Fruit fly (Drosophila melanogaster) whole organism, embryonic: ENCODE data around the gene CG15186.

Experiments used
- Awh ChIP-seq: fragments of 200-800 bp; sonication (Bioruptor generic); IDR thresholded peaks from 2 replicates; pipeline ENCODE4, ENCODE4 v1.3.6; 2022; ENCODE audit warnings: missing biosample characterization, missing genetic modification characterization
- Bdp1 ChIP-seq: fragments of 200-800 bp; sonication (Bioruptor generic); optimal IDR thresholded peaks from 3 replicates; lab custom pipeline; 2016; ENCODE audit warnings: missing biosample characterization, missing genetic modification characterization
- CG1024 ChIP-seq: fragments of 200-800 bp; sonication (Bioruptor generic); IDR thresholded peaks from 2 replicates; pipeline ENCODE4 v1.3.6; 2022; ENCODE audit warnings: missing biosample characterization, missing genetic modification characterization
- CG10959 ChIP-seq: fragments of 200-800 bp; sonication (Bioruptor generic); IDR thresholded peaks from 2 replicates; pipeline ENCODE4 v1.3.6; 2022; ENCODE audit warnings: missing biosample characterization, missing genetic modification characterization
- CG13287 ChIP-seq: fragments of 200-800 bp; sonication (Bioruptor generic); IDR thresholded peaks from 2 replicates; pipeline ENCODE4 v1.3.6; 2022; ENCODE audit warnings: missing biosample characterization, missing genetic modification characterization; ENCODE audit not compliant: partially characterized antibody
- CG13296 ChIP-seq: fragments of 200-800 bp; sonication (Bioruptor generic); optimal IDR thresholded peaks from 3 replicates; lab custom pipeline; 2018; ENCODE audit warnings: missing biosample characterization, mild to moderate bottlenecking, missing genetic modification characterization
- CG18476 ChIP-seq: fragments of 200-800 bp; sonication (Bioruptor generic); optimal IDR thresholded peaks from 2 replicates; lab custom pipeline; 2016; ENCODE audit warnings: missing biosample characterization, mild to moderate bottlenecking, missing genetic modification characterization
- CG3163 ChIP-seq: fragments of 200-800 bp; sonication (Bioruptor generic); optimal IDR thresholded peaks from 3 replicates; lab custom pipeline; 2016; ENCODE audit warnings: missing biosample characterization, missing genetic modification characterization
- CG4707 ChIP-seq: fragments of 200-800 bp; sonication (Bioruptor generic); optimal IDR thresholded peaks from 2 replicates; lab custom pipeline; 2018; ENCODE audit warnings: missing biosample characterization, mild to moderate bottlenecking, missing genetic modification characterization, moderate library complexity
- CG5180 ChIP-seq: fragments of 200-800 bp; sonication (Bioruptor generic); optimal IDR thresholded peaks from 3 replicates; lab custom pipeline; 2017; ENCODE audit warnings: missing biosample characterization, missing genetic modification characterization, mild to moderate bottlenecking, moderate library complexity, missing genetic modification reagents
- CG6175 ChIP-seq: fragments of 200-800 bp; sonication (Bioruptor generic); IDR thresholded peaks from 3 replicates; pipeline ENCODE4 v1.3.6; 2022; ENCODE audit warnings: missing biosample characterization, missing genetic modification characterization
- CG7271 ChIP-seq: fragments of 200-800 bp; sonication (Bioruptor generic); optimal IDR thresholded peaks from 2 replicates; lab custom pipeline; 2018; ENCODE audit warnings: missing biosample characterization, mild to moderate bottlenecking, missing genetic modification characterization, moderate library complexity
- CG7556 ChIP-seq: fragments of 200-800 bp; sonication (Bioruptor generic); optimal IDR thresholded peaks from 2 replicates; lab custom pipeline; 2017; ENCODE audit warnings: missing biosample characterization, mild to moderate bottlenecking, missing genetic modification characterization
- CG7928 ChIP-seq: fragments of 200-800 bp; sonication (Bioruptor generic); optimal IDR thresholded peaks from 2 replicates; lab custom pipeline; 2017; ENCODE audit warnings: missing biosample characterization, mild to moderate bottlenecking, missing genetic modification characterization
- CG8388 ChIP-seq: fragments of 200-800 bp; sonication (Bioruptor generic); optimal IDR thresholded peaks from 2 replicates; lab custom pipeline; 2019; ENCODE audit warnings: missing biosample characterization, mild to moderate bottlenecking, missing genetic modification characterization, moderate library complexity
- CG9609 ChIP-seq: fragments of 200-800 bp; sonication (Bioruptor generic); optimal IDR thresholded peaks from 3 replicates; lab custom pipeline; 2016; ENCODE audit warnings: missing biosample characterization, missing genetic modification characterization
- CG9727 ChIP-seq: fragments of 200-800 bp; sonication (Bioruptor generic); optimal IDR thresholded peaks from 3 replicates; lab custom pipeline; 2017; ENCODE audit warnings: missing biosample characterization, mild to moderate bottlenecking, missing genetic modification characterization
- CG9797 ChIP-seq: fragments of 200-800 bp; sonication (Bioruptor generic); optimal IDR thresholded peaks from 3 replicates; lab custom pipeline; 2018; ENCODE audit warnings: missing biosample characterization, mild to moderate bottlenecking, missing genetic modification characterization
- D ChIP-seq, 2 experiments: fragments of 200-800 bp in 1 of 2; fragments of >200 bp in 1 of 2; sonication (Bioruptor generic) in 1 of 2; optimal IDR thresholded peaks; 2 replicates in 1 of 2; 3 replicates in 1 of 2; lab custom pipeline; 2017; ENCODE audit warnings: mild to moderate bottlenecking in 1 of 2, missing biosample characterization in 1 of 2, missing genetic modification characterization in 1 of 2, missing genetic modification reagents in 1 of 2
- Deaf1 ChIP-seq: fragments of 200-800 bp; optimal IDR thresholded peaks from 3 replicates; lab custom pipeline; 2019; ENCODE audit warnings: missing biosample characterization, mild to moderate bottlenecking, missing genetic modification characterization, moderate library complexity
- Doc3 ChIP-seq: fragments of 200-800 bp; sonication (Bioruptor generic); IDR thresholded peaks from 3 replicates; pipeline ENCODE4 v1.3.6; 2022; ENCODE audit warnings: missing biosample characterization, missing genetic modification characterization; ENCODE audit not compliant: partially characterized antibody
- GATAe ChIP-seq: fragments of 200-800 bp; sonication (Bioruptor generic); conservative IDR thresholded peaks from 2 replicates; pipeline ENCODE4 v1.3.6; 2022; ENCODE audit warnings: missing biosample characterization, missing genetic modification characterization
- HmgD ChIP-seq: fragments of 200-800 bp; sonication (Bioruptor generic); optimal IDR thresholded peaks from 3 replicates; lab custom pipeline; 2016; ENCODE audit warnings: missing biosample characterization, missing genetic modification characterization
- Hr39 ChIP-seq: fragments of >200 bp; optimal IDR thresholded peaks from 2 replicates; lab custom pipeline; 2017
- Hr78 ChIP-seq, 2 experiments: fragments of 200-800 bp in 1 of 2; fragments of >200 bp in 1 of 2; sonication (Bioruptor generic) in 1 of 2; optimal IDR thresholded peaks; 2 replicates each; lab custom pipeline; 2017 to 2019; ENCODE audit warnings: missing biosample characterization in 2 of 2, missing genetic modification characterization in 2 of 2, mild to moderate bottlenecking in 1 of 2, moderate library complexity in 1 of 2
- Jarid2 ChIP-seq: fragments of 200-800 bp; sonication (Bioruptor generic); optimal IDR thresholded peaks from 3 replicates; lab custom pipeline; 2017; ENCODE audit warnings: mild to moderate bottlenecking, missing biosample characterization, missing genetic modification reagents, missing genetic modification characterization
- Mrtf ChIP-seq: fragments of 200-800 bp; sonication (Bioruptor generic); IDR thresholded peaks from 3 replicates; pipeline ENCODE4 v1.3.6; 2022; ENCODE audit warnings: missing biosample characterization, missing genetic modification characterization
- NC2α ChIP-seq: fragments of 200-800 bp; sonication (Bioruptor generic); optimal IDR thresholded peaks from 2 replicates; lab custom pipeline; 2016; ENCODE audit warnings: missing biosample characterization, missing genetic modification characterization
- Tbp ChIP-seq: fragments of >200 bp; optimal IDR thresholded peaks from 2 replicates; lab custom pipeline; 2018; ENCODE audit warnings: missing biosample characterization, missing genetic modification characterization
- YL-1 ChIP-seq: fragments of 200-800 bp; sonication (Bioruptor generic); optimal IDR thresholded peaks from 3 replicates; lab custom pipeline; 2017; ENCODE audit warnings: missing biosample characterization, mild to moderate bottlenecking, missing genetic modification characterization
- al ChIP-seq: fragments of 200-800 bp; sonication (Bioruptor generic); IDR thresholded peaks from 2 replicates; pipeline ENCODE4 v1.3.6; 2022; ENCODE audit warnings: missing biosample characterization, missing genetic modification characterization
- ase ChIP-seq: fragments of 200-800 bp; sonication (Bioruptor generic); IDR thresholded peaks from 3 replicates; pipeline ENCODE4 v1.3.6; 2022; ENCODE audit warnings: missing biosample characterization, missing genetic modification characterization
- ato ChIP-seq: fragments of 200-800 bp; sonication (Bioruptor generic); IDR thresholded peaks from 2 replicates; pipeline ENCODE4 v1.3.6; 2022; ENCODE audit warnings: missing biosample characterization, missing genetic modification characterization; ENCODE audit not compliant: partially characterized antibody
- dati ChIP-seq: fragments of 200-800 bp; sonication (Bioruptor generic); IDR thresholded peaks from 2 replicates; pipeline ENCODE4 v1.3.6; 2022; ENCODE audit warnings: missing biosample characterization, missing genetic modification characterization
- disco-r ChIP-seq: fragments of 200-800 bp; sonication (Bioruptor generic); optimal IDR thresholded peaks from 2 replicates; lab custom pipeline; 2016; ENCODE audit warnings: missing biosample characterization, missing genetic modification characterization
- emc ChIP-seq: fragments of 200-800 bp; sonication (Bioruptor generic); optimal IDR thresholded peaks from 2 replicates; lab custom pipeline; 2016; ENCODE audit warnings: missing biosample characterization, missing genetic modification characterization
- en ChIP-seq: fragments of 200-800 bp; sonication (Bioruptor generic); optimal IDR thresholded peaks from 2 replicates; lab custom pipeline; 2016; ENCODE audit warnings: missing biosample characterization, missing genetic modification characterization
- esg ChIP-seq: fragments of 200-800 bp; sonication (Bioruptor generic); conservative IDR thresholded peaks from 2 replicates; pipeline ENCODE4 v1.3.6; 2022; ENCODE audit warnings: missing biosample characterization, missing genetic modification characterization
- fd64A ChIP-seq: fragments of 200-800 bp; sonication (Bioruptor generic); optimal IDR thresholded peaks from 3 replicates; lab custom pipeline; 2018; ENCODE audit warnings: missing biosample characterization, mild to moderate bottlenecking, missing genetic modification characterization
- gfzf ChIP-seq: fragments of 200-800 bp; sonication (Bioruptor generic); optimal IDR thresholded peaks from 2 replicates; lab custom pipeline; 2016; ENCODE audit warnings: missing biosample characterization, mild to moderate bottlenecking, missing genetic modification characterization, moderate library complexity
- lbe ChIP-seq: fragments of 200-800 bp; sonication (Bioruptor generic); optimal IDR thresholded peaks from 2 replicates; lab custom pipeline; 2016; ENCODE audit warnings: missing biosample characterization, mild to moderate bottlenecking, missing genetic modification characterization
- lmd ChIP-seq: fragments of 200-800 bp; sonication (Bioruptor generic); IDR thresholded peaks from 2 replicates; pipeline ENCODE4 v1.3.6; 2022; ENCODE audit warnings: missing biosample characterization, missing genetic modification characterization
- mam ChIP-seq: fragments of 200-800 bp; sonication (Bioruptor generic); optimal IDR thresholded peaks from 3 replicates; lab custom pipeline; 2016; ENCODE audit warnings: missing biosample characterization, missing genetic modification characterization
- ranshi ChIP-seq: fragments of 200-800 bp; sonication (Bioruptor generic); IDR thresholded peaks from 2 replicates; pipeline ENCODE4 v1.3.6; 2022; ENCODE audit warnings: missing biosample characterization, missing genetic modification characterization
- sens ChIP-seq: fragments of 200-800 bp; sonication (Bioruptor generic); peaks from one replicate; lab custom pipeline; 2016; ENCODE audit warnings: missing biosample characterization, missing genetic modification characterization
- sqz ChIP-seq: fragments of 200-800 bp; sonication (Bioruptor generic); optimal IDR thresholded peaks from 3 replicates; lab custom pipeline; 2018; ENCODE audit warnings: missing biosample characterization, mild to moderate bottlenecking, missing genetic modification characterization
- sug ChIP-seq: fragments of 200-800 bp; optimal IDR thresholded peaks from 2 replicates; lab custom pipeline; 2019; ENCODE audit warnings: missing biosample characterization, mild to moderate bottlenecking, missing genetic modification characterization, moderate library complexity
- tgo ChIP-seq: fragments of 200-800 bp; sonication (Bioruptor generic); IDR thresholded peaks from 3 replicates; pipeline ENCODE4 v1.3.6; 2022; ENCODE audit warnings: missing biosample characterization, missing genetic modification characterization
- toy ChIP-seq: fragments of 200-800 bp; sonication (Bioruptor generic); IDR thresholded peaks from 2 replicates; pipeline ENCODE4 v1.3.6; 2022; ENCODE audit warnings: missing biosample characterization, missing genetic modification characterization
- twi ChIP-seq: fragments of 200-800 bp; optimal IDR thresholded peaks from 2 replicates; lab custom pipeline; 2019; ENCODE audit warnings: missing biosample characterization, mild to moderate bottlenecking, missing genetic modification characterization, moderate library complexity
- yki ChIP-seq: fragments of >200 bp; optimal IDR thresholded peaks from 3 replicates; lab custom pipeline; 2018
- zf30C ChIP-seq: fragments of 200-800 bp; sonication (Bioruptor generic); optimal IDR thresholded peaks from 3 replicates; lab custom pipeline; 2018; ENCODE audit warnings: missing biosample characterization, mild to moderate bottlenecking, missing genetic modification characterization

The CG15186 gene

DNA sequence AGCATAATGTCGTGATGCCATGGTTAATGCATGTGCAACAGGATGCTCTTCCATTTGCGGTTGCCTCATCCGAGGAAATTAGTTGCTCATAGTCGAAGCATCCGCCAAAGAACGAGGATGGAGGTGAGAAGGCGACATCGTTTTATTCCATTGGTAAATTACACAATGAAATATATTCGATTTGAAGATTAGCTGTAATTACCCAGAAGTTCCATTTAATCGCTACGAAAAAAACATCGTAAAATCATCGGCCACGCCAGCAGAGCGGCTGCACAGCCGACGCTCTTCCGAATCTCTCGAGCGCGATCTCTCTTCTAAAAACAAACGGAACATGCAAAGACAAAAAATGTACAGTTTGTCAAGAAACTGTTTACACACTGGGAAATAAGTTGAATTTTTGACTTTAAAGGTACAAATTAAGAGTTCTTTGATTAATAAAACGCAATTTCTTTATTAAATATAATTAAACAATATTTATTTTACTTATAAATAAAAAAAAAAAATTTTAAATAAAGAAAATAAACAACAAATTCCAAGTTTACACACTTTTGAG, 17.4 kb upstream of the CG15186 start (continued):
- TF ChIP-seq CG4707 (GFP tag; lab: Kevin White, UChicago) (no peak), CG8388 (peak; percentile 96), Mrtf (GFP tag; lab: Robert Waterston, UW) (no peak), tgo (no peak), en (GFP tag; lab: Kevin White, UChicago) (no peak), CG1024 (GFP tag; lab: Robert Waterston, UW) (no peak), HmgD (GFP tag; lab: Kevin White, UChicago) (no peak), CG13287 (GFP tag; lab: Robert Waterston, UW) (peak; percentile 81), CG9797 (GFP tag; lab: Kevin White, UChicago) (no peak), Deaf1 (tag; lab: Kevin White, UChicago) (peak; percentile 56), Awh (GFP tag; lab: Robert Waterston, UW) (no peak), al (GFP tag; lab: Robert Waterston, UW) (no peak), sqz (GFP tag; lab: Kevin White, UChicago) (peak; percentile 31), CG7556 (GFP tag; lab: Kevin White, UChicago) (no peak), CG9609 (no peak), ase (GFP tag; lab: Robert Waterston, UW) (no peak), ranshi (no peak), gfzf (GFP tag; lab: Kevin White, UChicago) (no peak), lmd (no peak), CG5180 (no peak), Tbp (GFP tag; lab: Kevin White, UChicago) (no peak), CG9727 (no peak), GATAe (no peak), CG7928 (GFP tag; lab: Kevin White, UChicago) (no peak), sug (tag; lab: Kevin White, UChicago) (no peak), CG10959 (GFP tag; lab: Robert Waterston, UW) (no peak), dati (no peak), CG18476 (GFP tag; lab: Kevin White, UChicago) (no peak), yki (lab: Kevin White, UChicago) (no peak), CG3163 (peak; percentile 66), D (optimal IDR thresholded peaks at IDR 0.05; lab: Kevin White, UChicago) (no peak), D (GFP tag; optimal IDR thresholded peaks at IDR 0.05; lab: Kevin White, UChicago) (no peak), toy (no peak), NC2α (no peak), CG13296 (GFP tag; lab: Kevin White, UChicago) (no peak), emc (GFP tag; lab: Kevin White, UChicago) (no peak), Doc3 (GFP tag; lab: Robert Waterston, UW) (peak; percentile 75), fd64A (no peak), YL-1 (GFP tag; lab: Kevin White, UChicago) (no peak), disco-r (GFP tag; lab: Kevin White, UChicago) (no peak), Hr78 (GFP tag; optimal IDR thresholded peaks at IDR 0.05; lab: Kevin White, UChicago) (no peak), lbe (GFP tag; lab: Kevin White, UChicago) (no peak), esg (GFP tag; lab: Robert Waterston, UW) (no peak), CG7271 (tag; lab: Kevin White, UChicago) (no peak), CG6175 (GFP tag; lab: Robert Waterston, UW) (no peak), Hr39 (no peak), sens (peak; percentile 20), mam (GFP tag; lab: Kevin White, UChicago) (no peak), Bdp1 (GFP tag; lab: Kevin White, UChicago) (no peak), twi (tag; lab: Kevin White, UChicago) (no peak), Jarid2 (GFP tag; lab: Kevin White, UChicago) (no peak), zf30C (GFP tag; lab: Kevin White, UChicago) (no peak), ato (0 out of 2 replicates have a peak, but pooled peaks have one; percentile 17)
